Worm (Caenorhabditis elegans): ENCODE measurements around the gene F54D5.3.
A peak's percentile ranks its signal among the peaks of the same experiment; 100 is the strongest.

The F54D5.3 gene

ce11 chrII:11545299-11545951 lies 26.2 kb upstream of the F54D5.3 start, which contains the start of gene dnj-13 (continued):
- TF ChIP-seq tlf-1 (GFP tag; optimal IDR thresholded peaks at IDR 0.05), result peak; percentile 96
- no peak for TF ChIP-seq mes-4 (tag; optimal IDR thresholded peaks at IDR 0.05)
- TF ChIP-seq zim-3 (tag; optimal IDR thresholded peaks at IDR 0.05), result peak; percentile 89
- peak; percentile 94 for TF ChIP-seq madf-6 (GFP tag; IDR thresholded peaks at IDR 0.05)
- TF ChIP-seq nhr-120 (GFP tag; IDR thresholded peaks at IDR 0.05), result no peak
- no peak for TF ChIP-seq him-1 (tag; optimal IDR thresholded peaks at IDR 0.05)
- no peak for TF ChIP-seq unc-62 (GFP tag; optimal IDR thresholded peaks at IDR 0.05)
- TF ChIP-seq K11D2.4 (GFP tag; IDR thresholded peaks at IDR 0.05), result peak; percentile 96
- peak; percentile 98 for TF ChIP-seq Y53G8AR.9 (GFP tag; conservative IDR thresholded peaks at IDR 0.05)
- TF ChIP-seq zfh-2 (GFP tag; conservative IDR thresholded peaks at IDR 0.05), result peak; percentile 86; the same call in 1 of the 2 replicates
- peak; percentile 88 for TF ChIP-seq ztf-22 (GFP tag; optimal IDR thresholded peaks at IDR 0.05)
- TF ChIP-seq tbx-9 (tag; optimal IDR thresholded peaks at IDR 0.05; ENCODE audit: borderline replicate concordance), result peak; percentile 87
- peak; percentile 95 for TF ChIP-seq Y95B8A.8 (GFP tag; IDR thresholded peaks at IDR 0.05)
- TF ChIP-seq pbrm-1 (GFP tag; IDR thresholded peaks at IDR 0.05), result peak; percentile 98
- peak; percentile 83; the same call in 1 of the 2 replicates for TF ChIP-seq ztf-28 (GFP tag; IDR thresholded peaks at IDR 0.05)
- peak; percentile 98 for TF ChIP-seq let-526 (GFP tag; IDR thresholded peaks at IDR 0.05)
- TF ChIP-seq nhr-27 (tag; optimal IDR thresholded peaks at IDR 0.05), result peak; percentile 93
- TF ChIP-seq lsy-27 (tag; optimal IDR thresholded peaks at IDR 0.05; ENCODE audit: borderline replicate concordance, insufficient read depth), result no peak
- TF ChIP-seq let-607 (tag; optimal IDR thresholded peaks at IDR 0.05), result peak; percentile 72 to 86
- peak; percentile 79 for TF ChIP-seq hmg-1.2 (GFP tag; IDR thresholded peaks at IDR 0.05)
- TF ChIP-seq attf-6 (GFP tag; IDR thresholded peaks at IDR 0.05), result peak; percentile 84
- TF ChIP-seq dpl-1 (GFP tag; optimal IDR thresholded peaks at IDR 0.05), result peak; percentile 6
- TF ChIP-seq ztf-26 (tag; optimal IDR thresholded peaks at IDR 0.05), result peak; percentile 96
- TF ChIP-seq ztf-6 (GFP tag; IDR thresholded peaks at IDR 0.05), result no peak
- peak; percentile 78 for TF ChIP-seq F49E8.2 (tag; optimal IDR thresholded peaks at IDR 0.05; ENCODE audit: insufficient read depth)
- TF ChIP-seq bed-2 (GFP tag; IDR thresholded peaks at IDR 0.05), result peak; percentile 43; the same call in 1 of the 2 replicates
- peak; percentile 24 for TF ChIP-seq snpc-4 (GFP tag; optimal IDR thresholded peaks at IDR 0.05)
- TF ChIP-seq snpc-4 (tag; optimal IDR thresholded peaks at IDR 0.05), result peak in 3 of 4 experiments; percentile 53 to 82 (median 74)
- TF ChIP-seq nhr-90 (tag; optimal IDR thresholded peaks at IDR 0.05), result peak; percentile 49
- peak; percentile 95 for TF ChIP-seq F52B5.7 (tag; optimal IDR thresholded peaks at IDR 0.05)
- peak; percentile 54; the same call in 1 of the 2 replicates for TF ChIP-seq B0019.2 (GFP tag; conservative IDR thresholded peaks at IDR 0.05)
- TF ChIP-seq F22D6.2 (tag; optimal IDR thresholded peaks at IDR 0.05), result peak; percentile 81
- TF ChIP-seq gei-17 (GFP tag; optimal IDR thresholded peaks at IDR 0.05), result peak; percentile 86
- peak; percentile 52 for TF ChIP-seq die-1 (tag; optimal IDR thresholded peaks at IDR 0.05)
- TF ChIP-seq rpc-1 (optimal IDR thresholded peaks at IDR 0.05), result peak; percentile 79
- TF ChIP-seq rpc-1 (tag; optimal IDR thresholded peaks at IDR 0.05), result no peak
- TF ChIP-seq lir-1 (GFP tag; conservative IDR thresholded peaks at IDR 0.05), result peak; percentile 91

DNA sequence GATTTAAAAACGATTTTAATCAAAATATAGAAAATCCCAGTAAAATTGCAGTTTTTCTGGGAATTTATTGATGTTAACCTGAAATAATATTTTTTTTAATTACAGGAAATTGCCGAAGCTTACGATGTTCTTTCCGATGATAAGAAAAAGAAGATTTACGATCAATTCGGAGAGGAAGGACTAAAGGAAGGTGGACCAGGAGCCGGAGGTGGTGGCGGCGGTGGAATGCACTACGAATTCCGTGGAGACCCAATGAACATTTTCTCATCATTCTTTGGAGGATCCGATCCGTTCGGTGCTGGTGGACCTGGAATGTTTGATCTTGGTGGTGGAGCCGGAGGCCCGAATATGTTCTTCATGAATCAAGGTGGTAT lies 25.7 kb upstream of the F54D5.3 start:
- TF ChIP-seq let-526 (GFP tag; IDR thresholded peaks at IDR 0.05) (no peak), attf-6 (GFP tag; IDR thresholded peaks at IDR 0.05) (no peak), unc-62 (GFP tag; optimal IDR thresholded peaks at IDR 0.05) (no peak), K11D2.4 (GFP tag; IDR thresholded peaks at IDR 0.05) (no peak), zfh-2 (GFP tag; conservative IDR thresholded peaks at IDR 0.05) (peak; percentile 64), nhr-179 (tag; optimal IDR thresholded peaks at IDR 0.05) (no peak), hmg-1.2 (GFP tag; IDR thresholded peaks at IDR 0.05) (no peak), bed-1 (GFP tag; IDR thresholded peaks at IDR 0.05) (no peak), ceh-91 (GFP tag; IDR thresholded peaks at IDR 0.05) (no peak), F39B2.1 (GFP tag; IDR thresholded peaks at IDR 0.05) (no peak), madf-10 (tag; optimal IDR thresholded peaks at IDR 0.05) (no peak), Y53F4B.3 (GFP tag; IDR thresholded peaks at IDR 0.05) (no peak), lin-26 (GFP tag; IDR thresholded peaks at IDR 0.05) (0 out of 2 replicates have a peak, but pooled peaks have one; percentile 12), snpc-4 (GFP tag; optimal IDR thresholded peaks at IDR 0.05) (no peak), snpc-4 (tag; optimal IDR thresholded peaks at IDR 0.05) (no peak), lin-35 (GFP tag; optimal IDR thresholded peaks at IDR 0.05) (no peak), pbrm-1 (GFP tag; IDR thresholded peaks at IDR 0.05) (no peak), lsy-27 (tag; optimal IDR thresholded peaks at IDR 0.05; ENCODE audit: borderline replicate concordance, insufficient read depth) (no peak), ets-4 (GFP tag; optimal IDR thresholded peaks at IDR 0.05) (no peak), mcd-1 (GFP tag; IDR thresholded peaks at IDR 0.05) (no peak; the same call in 1 of the 2 replicates)

All from whole organism, young adult.